Worm (Caenorhabditis elegans) whole organism, L1 larva: ENCODE data around the gene set-12.

Experiments
- aly-2 ChIP-seq: fragments of 150-350 bp; optimal IDR thresholded peaks from 2 replicates; lab custom pipeline; 2014; ENCODE audit warnings: missing biosample characterization, missing genetic modification characterization
- ama-1 ChIP-seq: fragments of 150-350 bp; optimal IDR thresholded peaks from 2 replicates; lab custom pipeline; 2014
- blmp-1 ChIP-seq: fragments of 150-350 bp; optimal IDR thresholded peaks from 2 replicates; lab custom pipeline; 2014; ENCODE audit warnings: missing biosample characterization, missing genetic modification characterization
- elt-2 ChIP-seq: sonication (generic microtip); optimal IDR thresholded peaks from 2 replicates; lab custom pipeline; 2016; ENCODE audit warnings: missing genetic modification characterization, mild to moderate bottlenecking, inconsistent platforms, missing compliant biosample characterization, missing genetic modification reagents
- fkh-10 ChIP-seq: sonication (generic microtip); optimal IDR thresholded peaks from 2 replicates; lab custom pipeline; 2017; ENCODE audit warnings: missing biosample characterization, missing genetic modification reagents, missing genetic modification characterization
- lin-39 ChIP-seq: fragments of 150-350 bp; optimal IDR thresholded peaks from 2 replicates; lab custom pipeline; 2014; ENCODE audit warnings: missing biosample characterization, missing genetic modification reagents, missing genetic modification characterization
- nhr-12 ChIP-seq: sonication (generic microtip); optimal IDR thresholded peaks from 2 replicates; lab custom pipeline; 2017; ENCODE audit warnings: missing biosample characterization, missing genetic modification characterization
- nhr-237 ChIP-seq: fragments of 150-350 bp; optimal IDR thresholded peaks from 2 replicates; lab custom pipeline; 2014; ENCODE audit warnings: missing biosample characterization, missing genetic modification characterization
- snpc-4 ChIP-seq: fragments of 150-350 bp; optimal IDR thresholded peaks from 2 replicates; lab custom pipeline; 2014; ENCODE audit warnings: missing biosample characterization, missing genetic modification characterization

- TF ChIP-seq ama-1 (lab: Kevin White, UChicago): no peak
- TF ChIP-seq lin-39 (tag; lab: Kevin White, UChicago): no peak
- TF ChIP-seq nhr-237 (tag; lab: Kevin White, UChicago): no peak
- no peak for TF ChIP-seq fkh-10 (GFP tag; lab: Kevin White, UChicago)
- TF ChIP-seq snpc-4 (tag; lab: Kevin White, UChicago): no peak
- no peak for TF ChIP-seq aly-2 (tag; lab: Kevin White, UChicago)
- TF ChIP-seq elt-2 (tag; lab: Kevin White, UChicago): no peak
- TF ChIP-seq blmp-1: no peak
- TF ChIP-seq nhr-12 (tag; lab: Kevin White, UChicago): no peak
These were observed 16.7 kb upstream of the set-12 start, which contains the start of gene deg-1 for ce11 chrX:7752770-7753169.
